Fruit fly (Drosophila melanogaster): ENCODE results near the gene Prosbeta6.

DNA sequence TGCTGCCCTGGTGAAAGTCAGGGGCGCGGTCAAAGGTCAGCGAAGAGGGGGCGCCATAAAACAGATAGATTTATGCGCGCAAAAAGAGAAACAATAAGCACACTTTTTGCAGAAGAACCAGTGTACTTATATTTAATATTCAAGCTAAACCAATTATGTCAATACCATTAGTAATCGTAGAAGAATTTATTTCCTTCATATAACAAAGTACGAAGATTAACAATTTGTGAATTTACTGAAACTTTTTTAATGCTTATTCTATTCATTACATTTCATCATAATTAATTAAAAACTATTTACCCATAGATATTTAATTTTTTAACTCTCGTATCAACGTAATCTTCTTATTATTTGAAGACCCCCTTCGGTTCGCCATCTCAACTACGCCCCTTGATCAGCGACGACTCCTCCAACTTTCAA, 31.9 kb upstream of the Prosbeta6 start:
- TF ChIP-seq CG8478 (optimal IDR thresholded peaks at IDR 0.05): no peak
- TF ChIP-seq CTCF (optimal IDR thresholded peaks at IDR 0.05): no peak
